Worm (Caenorhabditis elegans): Measurements from ENCODE around the gene srw-32.

ce11 chrV:17500055-17500454 lies 8.5 kb upstream of the srw-32 start:
- TF ChIP-seq mdl-1 (tag; optimal IDR thresholded peaks at IDR 0.05) (no peak), snpc-4 (tag; optimal IDR thresholded peaks at IDR 0.05) (no peak), aly-2 (tag; optimal IDR thresholded peaks at IDR 0.05) (no peak), nhr-28 (tag; optimal IDR thresholded peaks at IDR 0.05) (no peak)
